Worm (Caenorhabditis elegans) whole organism, late embryonic: ENCODE results near the gene str-38.

ENCODE experiments used
- nfya-1 ChIP-seq: sonication (generic microtip); optimal IDR thresholded peaks from 2 replicates; lab custom pipeline; 2017; ENCODE audit warnings: missing genetic modification characterization, mild to moderate bottlenecking, missing compliant biosample characterization, antibody characterized with exemption, moderate library complexity
- rnt-1 ChIP-seq: sonication (generic microtip); optimal IDR thresholded peaks from 2 replicates; lab custom pipeline; 2016; ENCODE audit warnings: missing genetic modification characterization, missing compliant biosample characterization

DNA sequence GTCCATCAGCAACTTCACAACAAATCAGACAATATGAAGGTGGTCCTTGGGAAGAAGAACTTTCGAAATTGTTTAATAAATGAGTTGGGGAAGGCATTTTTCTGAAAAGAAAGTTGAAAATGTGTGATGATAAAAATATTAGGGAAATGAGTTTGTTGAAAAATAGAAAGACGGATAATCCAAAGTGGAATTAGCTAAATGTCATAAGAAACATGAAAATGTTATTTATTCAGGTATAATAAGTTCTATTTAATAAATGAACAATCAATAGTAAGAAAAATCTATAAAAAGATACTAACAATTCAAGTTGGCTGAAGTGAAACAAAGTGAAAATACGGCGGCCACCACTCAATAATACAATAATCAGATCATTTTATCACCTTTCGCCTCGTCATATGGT, 29.8 kb downstream of the str-38 start, which contains the start of gene nhr-53:
- TF ChIP-seq nfya-1 (tag; lab: Kevin White, UChicago) (no peak), rnt-1 (tag; lab: Kevin White, UChicago) (no peak)
